Worm (Caenorhabditis elegans) whole organism, L3 larva: ENCODE results near the gene T22F3.2.

Source experiments
- R02D3.7 ChIP-seq: fragments of 150-350 bp; optimal IDR thresholded peaks from 2 replicates; lab custom pipeline; 2014; ENCODE audit warnings: missing biosample characterization, missing genetic modification characterization
- ZK546.5 ChIP-seq: sonication (generic microtip); optimal IDR thresholded peaks from 2 replicates; lab custom pipeline; 2017; ENCODE audit warnings: missing biosample characterization, missing genetic modification characterization
- aly-2 ChIP-seq: fragments of 150-350 bp; optimal IDR thresholded peaks from 2 replicates; lab custom pipeline; 2014; ENCODE audit warnings: missing biosample characterization, missing genetic modification characterization
- ama-1 ChIP-seq: fragments of 150-350 bp; optimal IDR thresholded peaks from 2 replicates; lab custom pipeline; 2018
- ceh-28 ChIP-seq: fragments of 150-350 bp; optimal IDR thresholded peaks from 2 replicates; lab custom pipeline; 2014; ENCODE audit warnings: missing biosample characterization, missing genetic modification reagents, missing genetic modification characterization
- daf-12 ChIP-seq: fragments of 150-350 bp; optimal IDR thresholded peaks from 2 replicates; lab custom pipeline; 2014; ENCODE audit warnings: missing biosample characterization, missing genetic modification reagents, missing genetic modification characterization
- egl-27 ChIP-seq: sonication (generic microtip); optimal IDR thresholded peaks from 4 replicates; lab custom pipeline; 2017; ENCODE audit warnings: missing biosample characterization, missing genetic modification reagents, missing genetic modification characterization
- egl-5 ChIP-seq: fragments of 150-350 bp; optimal IDR thresholded peaks from 2 replicates; lab custom pipeline; 2017; ENCODE audit warnings: missing biosample characterization, missing genetic modification reagents, missing genetic modification characterization, inconsistent platforms
- elt-1 ChIP-seq: fragments of 150-350 bp; optimal IDR thresholded peaks from 2 replicates; lab custom pipeline; 2014; ENCODE audit warnings: missing biosample characterization, missing genetic modification characterization
- elt-2 ChIP-seq: sonication (generic microtip); optimal IDR thresholded peaks from 2 replicates; lab custom pipeline; 2016; ENCODE audit warnings: missing genetic modification reagents, mild to moderate bottlenecking, missing genetic modification characterization, missing compliant biosample characterization
- elt-3 ChIP-seq, 3 experiments: fragments of 150-350 bp in 1 of 3; sonication (generic microtip) in 2 of 3; optimal IDR thresholded peaks; 2 replicates in 2 of 3; 4 replicates in 1 of 3; lab custom pipeline; 2014 to 2017; ENCODE audit warnings: missing biosample characterization in 3 of 3, missing genetic modification characterization in 3 of 3
- fkh-10 ChIP-seq: sonication (generic microtip); optimal IDR thresholded peaks from 2 replicates; lab custom pipeline; 2017; ENCODE audit warnings: missing biosample characterization, missing genetic modification reagents, missing genetic modification characterization
- fkh-2 ChIP-seq: fragments of 150-350 bp; optimal IDR thresholded peaks from 2 replicates; lab custom pipeline; 2014; ENCODE audit warnings: missing biosample characterization, missing genetic modification reagents, missing genetic modification characterization
- hmg-11 ChIP-seq: sonication (generic microtip); optimal IDR thresholded peaks from 2 replicates; lab custom pipeline; 2016; ENCODE audit warnings: missing genetic modification characterization, missing compliant biosample characterization
- lin-15B ChIP-seq: fragments of 150-350 bp; optimal IDR thresholded peaks from 2 replicates; lab custom pipeline; 2014; ENCODE audit warnings: missing biosample characterization, missing genetic modification characterization
- lin-39 ChIP-seq: fragments of 150-350 bp; optimal IDR thresholded peaks from 2 replicates; lab custom pipeline; 2018; ENCODE audit warnings: missing biosample characterization, missing genetic modification reagents, missing genetic modification characterization
- mdl-1 ChIP-seq: fragments of 150-350 bp; optimal IDR thresholded peaks from 2 replicates; lab custom pipeline; 2014; ENCODE audit warnings: missing biosample characterization, missing genetic modification characterization
- mml-1 ChIP-seq: fragments of 150-350 bp; sonication (generic microtip); optimal IDR thresholded peaks from 3 replicates; lab custom pipeline; 2014; ENCODE audit warnings: missing biosample characterization, missing genetic modification characterization
- nfya-1 ChIP-seq: sonication (generic microtip); optimal IDR thresholded peaks from 2 replicates; lab custom pipeline; 2017; ENCODE audit warnings: missing genetic modification characterization, mild to moderate bottlenecking, missing compliant biosample characterization, antibody characterized with exemption, moderate library complexity; ENCODE audit not compliant: insufficient read depth
- nhr-11 ChIP-seq: fragments of 150-350 bp; optimal IDR thresholded peaks from 2 replicates; lab custom pipeline; 2014; ENCODE audit warnings: missing biosample characterization, missing genetic modification characterization
- nhr-12 ChIP-seq: fragments of 150-350 bp; optimal IDR thresholded peaks from 2 replicates; lab custom pipeline; 2014; ENCODE audit warnings: missing biosample characterization, missing genetic modification characterization
- nhr-23 ChIP-seq: fragments of 150-350 bp; optimal IDR thresholded peaks from 2 replicates; lab custom pipeline; 2014; ENCODE audit warnings: missing biosample characterization, missing genetic modification reagents, missing genetic modification characterization
- nhr-237 ChIP-seq: fragments of 150-350 bp; optimal IDR thresholded peaks from 2 replicates; lab custom pipeline; 2014; ENCODE audit warnings: missing biosample characterization, missing genetic modification characterization
- nhr-25 ChIP-seq: sonication (generic microtip); optimal IDR thresholded peaks from 2 replicates; lab custom pipeline; 2017; ENCODE audit warnings: missing biosample characterization, missing genetic modification characterization
- nhr-43 ChIP-seq: sonication (generic microtip); optimal IDR thresholded peaks from 2 replicates; lab custom pipeline; 2016; ENCODE audit warnings: mild to moderate bottlenecking, missing genetic modification characterization, missing compliant biosample characterization; ENCODE audit not compliant: poor library complexity, severe bottlenecking
- pha-4 ChIP-seq: fragments of 150-350 bp; optimal IDR thresholded peaks from 2 replicates; lab custom pipeline; 2014; ENCODE audit warnings: missing biosample characterization, missing genetic modification reagents, missing genetic modification characterization
- pqm-1 ChIP-seq: fragments of 150-350 bp; optimal IDR thresholded peaks from 2 replicates; lab custom pipeline; 2017; ENCODE audit warnings: missing biosample characterization, missing genetic modification characterization, inconsistent platforms
- sea-2 ChIP-seq: fragments of 150-350 bp; sonication (generic microtip); optimal IDR thresholded peaks from 4 replicates; lab custom pipeline; 2014; ENCODE audit warnings: missing biosample characterization, missing genetic modification reagents, missing genetic modification characterization
- skn-1 ChIP-seq: fragments of 150-350 bp; optimal IDR thresholded peaks from 2 replicates; lab custom pipeline; 2014; ENCODE audit warnings: missing biosample characterization, missing genetic modification characterization
- snpc-4 ChIP-seq: fragments of 150-350 bp; optimal IDR thresholded peaks from 2 replicates; lab custom pipeline; 2014; ENCODE audit warnings: missing biosample characterization, missing genetic modification characterization
- unc-62 ChIP-seq: fragments of 150-350 bp; sonication (generic microtip); optimal IDR thresholded peaks from 4 replicates; lab custom pipeline; 2014; ENCODE audit warnings: missing biosample characterization, missing genetic modification reagents, missing genetic modification characterization
- ztf-4 ChIP-seq: fragments of 150-350 bp; optimal IDR thresholded peaks from 2 replicates; lab custom pipeline; 2014; ENCODE audit warnings: missing biosample characterization, missing genetic modification characterization

Gene T22F3.2

ce11 chrV:3580385-3580784 is 6.1 kb upstream of the T22F3.2 start:
- no peak for TF ChIP-seq egl-27 (tag; lab: Kevin White, UChicago)
- peak; percentile 60 for TF ChIP-seq pqm-1 (tag; lab: Kevin White, UChicago)
- TF ChIP-seq pha-4 (tag; lab: Kevin White, UChicago) = peak; percentile 2
- TF ChIP-seq elt-2 (tag; lab: Kevin White, UChicago) = peak; percentile 76

DNA sequence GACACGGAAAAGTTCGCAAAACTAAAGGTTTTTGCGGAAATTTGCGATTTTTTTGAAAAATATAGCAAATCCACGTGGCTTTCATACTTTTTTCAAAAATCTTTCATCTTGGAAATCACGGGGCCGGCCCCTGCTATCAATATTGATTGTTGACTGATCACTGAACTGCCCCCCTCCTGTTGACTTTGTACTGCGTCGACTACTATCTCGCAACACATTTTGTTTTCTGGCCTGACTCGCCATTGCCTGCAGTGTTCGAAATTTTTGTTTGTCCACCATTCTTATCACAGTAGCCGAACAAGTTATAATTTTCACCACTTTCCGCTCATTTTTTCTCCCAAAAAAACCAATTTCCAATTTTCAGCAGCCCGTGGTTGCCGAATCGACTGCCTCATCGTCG is 5.4 kb upstream of the T22F3.2 start:
- TF ChIP-seq pha-4 (tag; lab: Kevin White, UChicago) = peak; percentile 66
- no peak for TF ChIP-seq nhr-12
- no peak for TF ChIP-seq daf-12
- TF ChIP-seq egl-5 (tag; lab: Kevin White, UChicago) = no peak
- TF ChIP-seq hmg-11 (tag; lab: Kevin White, UChicago) = no peak
- no peak for TF ChIP-seq R02D3.7 (tag; lab: Kevin White, UChicago)
- no peak for TF ChIP-seq ceh-28 (tag; lab: Kevin White, UChicago)
- no peak for TF ChIP-seq nhr-25

- TF ChIP-seq pqm-1 (tag; lab: Kevin White, UChicago) = no peak
- TF ChIP-seq ztf-4 (tag; lab: Kevin White, UChicago) = no peak
- no peak for TF ChIP-seq egl-27 (tag; lab: Kevin White, UChicago)
- TF ChIP-seq lin-39 (tag; lab: Kevin White, UChicago) = no peak
- no peak for TF ChIP-seq nhr-11 (tag; lab: Kevin White, UChicago)
- no peak for TF ChIP-seq nhr-237 (tag; lab: Kevin White, UChicago)
- no peak for TF ChIP-seq ama-1
- TF ChIP-seq fkh-10 (GFP tag; lab: Kevin White, UChicago) = no peak
- no peak for TF ChIP-seq fkh-2 (tag; lab: Kevin White, UChicago)
- TF ChIP-seq mml-1 (tag; lab: Kevin White, UChicago) = no peak
These were observed 4.8 kb upstream of the T22F3.2 start for ce11 chrV:3581643-3582042.

DNA sequence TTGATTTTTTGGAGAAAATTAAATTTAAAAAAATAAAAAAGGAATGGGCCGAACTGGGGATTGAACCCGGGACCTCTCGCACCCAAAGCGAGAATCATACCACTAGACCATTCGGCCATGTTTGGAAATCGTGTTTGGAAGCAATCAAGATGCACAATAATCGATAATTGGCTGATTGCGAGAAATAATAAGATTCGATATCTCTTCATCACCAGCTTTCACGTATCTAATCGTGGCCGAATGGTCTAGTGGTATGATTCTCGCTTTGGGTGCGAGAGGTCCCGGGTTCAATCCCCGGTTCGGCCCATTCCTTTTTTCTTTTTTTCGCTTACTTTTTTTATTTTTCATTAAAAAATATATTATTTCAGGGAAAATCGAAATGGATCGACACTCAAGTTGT is 4.4 kb upstream of the T22F3.2 start:
- TF ChIP-seq unc-62 (GFP tag; lab: Kevin White, UChicago) (no peak), nhr-43 (tag; lab: Kevin White, UChicago) (peak; percentile 60), elt-2 (tag; lab: Kevin White, UChicago) (peak; percentile 6), nfya-1 (tag; lab: Kevin White, UChicago) (peak; percentile 34)
- TF ChIP-seq, all 47 proteins: peak for 3

DNA sequence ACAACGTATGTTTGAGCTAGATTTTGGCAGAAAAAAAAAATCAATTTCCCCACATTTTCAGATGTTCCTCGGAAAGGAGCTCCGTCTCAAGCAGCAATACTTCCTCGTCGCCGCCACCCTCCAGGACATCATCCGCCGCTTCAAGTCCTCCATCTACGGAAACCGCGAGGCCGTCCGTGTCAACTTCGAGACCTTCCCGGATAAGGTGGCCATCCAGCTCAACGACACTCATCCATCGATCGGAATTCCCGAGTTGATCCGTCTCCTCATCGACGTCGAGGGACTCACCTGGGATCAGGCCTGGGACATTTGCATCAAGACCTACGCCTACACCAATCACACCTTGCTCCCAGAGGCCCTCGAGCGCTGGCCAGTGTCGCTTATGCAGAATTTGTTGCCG is 3.8 kb upstream of the T22F3.2 start:
- no peak for TF ChIP-seq ceh-28 (tag; lab: Kevin White, UChicago)
- no peak for TF ChIP-seq nfya-1 (tag; lab: Kevin White, UChicago)
- TF ChIP-seq elt-1 (tag; lab: Kevin White, UChicago) = no peak
- no peak for TF ChIP-seq nhr-12
- no peak for TF ChIP-seq nhr-43 (tag; lab: Kevin White, UChicago)
- no peak for TF ChIP-seq mdl-1

ce11 chrV:3583622-3584021 is 2.8 kb upstream of the T22F3.2 start:
- TF ChIP-seq ztf-4 (tag; lab: Kevin White, UChicago) = no peak
- no peak for TF ChIP-seq hmg-11 (tag; lab: Kevin White, UChicago)
- no peak for TF ChIP-seq egl-5 (tag; lab: Kevin White, UChicago)
- no peak for TF ChIP-seq daf-12
- TF ChIP-seq elt-1 (tag; lab: Kevin White, UChicago) = no peak
- no peak for TF ChIP-seq ama-1
- TF ChIP-seq snpc-4 = no peak
- no peak for TF ChIP-seq mdl-1
- no peak for TF ChIP-seq elt-2 (tag; lab: Kevin White, UChicago)
- TF ChIP-seq fkh-2 (tag; lab: Kevin White, UChicago) = no peak
- no peak for TF ChIP-seq nhr-237 (tag; lab: Kevin White, UChicago)
- TF ChIP-seq lin-15B (tag; lab: Kevin White, UChicago) = no peak
- TF ChIP-seq nhr-23 (tag; lab: Kevin White, UChicago) = no peak
- TF ChIP-seq nhr-25 = no peak
- no peak for TF ChIP-seq skn-1

ce11 chrV:3585011-3585410 is 1.4 kb upstream of the T22F3.2 start:
- TF ChIP-seq nhr-237 (tag; lab: Kevin White, UChicago) (no peak), snpc-4 (no peak), lin-15B (tag; lab: Kevin White, UChicago) (no peak), ama-1 (peak; percentile 15), nhr-12 (no peak), mdl-1 (no peak), aly-2 (tag; lab: Kevin White, UChicago) (peak; percentile 49), R02D3.7 (tag; lab: Kevin White, UChicago) (no peak), elt-3 (tag; optimal IDR thresholded peaks at IDR 0.05; lab: Kevin White, UChicago) (no peak), ceh-28 (tag; lab: Kevin White, UChicago) (no peak), sea-2 (GFP tag; lab: Kevin White, UChicago) (no peak), ZK546.5 (tag; lab: Kevin White, UChicago) (no peak)
- TF ChIP-seq, all 47 proteins: peak for 2
